Fruit fly (Drosophila melanogaster): ENCODE data around the gene CG9286.

dm6 chr3R:13767239-13767638, 13.5 kb upstream of the CG9286 start, which contains the start of gene Cht5:
- TF ChIP-seq CG7368 (GFP tag; optimal IDR thresholded peaks at IDR 0.05) (no peak), CG6808 (GFP tag; optimal IDR thresholded peaks at IDR 0.05) (peak; percentile 16), dsx (GFP tag; optimal IDR thresholded peaks at IDR 0.05; ENCODE audit: poor library complexity, severe bottlenecking) (peak; percentile 8)
